Worm (Caenorhabditis elegans) whole organism, young adult: Measurements from ENCODE around the gene cest-2.3.

Source experiments
- B0336.3 ChIP-seq: fragments of 200-800 bp; sonication (Bioruptor generic); IDR thresholded peaks from 2 replicates; pipeline ENCODE4 v1.3.6; 2022; ENCODE audit warnings: missing genetic modification characterization, missing compliant biosample characterization
- C06A6.2 ChIP-seq: fragments of 200-800 bp; sonication (Bioruptor generic); conservative IDR thresholded peaks from 2 replicates; pipeline ENCODE4 v1.3.6; 2022; ENCODE audit warnings: missing genetic modification characterization, missing compliant biosample characterization
- C17E4.6 ChIP-seq: fragments of 200-800 bp; sonication (Bioruptor generic); IDR thresholded peaks from 2 replicates; pipeline ENCODE4 v1.3.6; 2022; ENCODE audit warnings: missing genetic modification reagents, missing genetic modification characterization, missing compliant biosample characterization
- F22D6.2 ChIP-seq: sonication (generic microtip); optimal IDR thresholded peaks from 2 replicates; lab custom pipeline; 2016; ENCODE audit warnings: mild to moderate bottlenecking, missing genetic modification characterization, missing compliant biosample characterization
- F23B12.7 ChIP-seq: sonication (generic microtip); optimal IDR thresholded peaks from 2 replicates; lab custom pipeline; 2017; ENCODE audit warnings: missing genetic modification characterization, mild to moderate bottlenecking, missing compliant biosample characterization, antibody characterized with exemption, moderate library complexity; ENCODE audit not compliant: insufficient read depth
- F33H1.4 ChIP-seq: fragments of 200-800 bp; sonication (Bioruptor generic); IDR thresholded peaks from 2 replicates; pipeline ENCODE4 v1.3.6; 2022; ENCODE audit warnings: missing genetic modification reagents, missing genetic modification characterization, missing compliant biosample characterization
- F39B2.1 ChIP-seq: fragments of 200-800 bp; sonication (Bioruptor generic); IDR thresholded peaks from 2 replicates; pipeline ENCODE4 v1.3.6; 2022; ENCODE audit warnings: missing genetic modification reagents, missing genetic modification characterization, missing compliant biosample characterization
- F49E8.2 ChIP-seq: sonication (generic microtip); optimal IDR thresholded peaks from 3 replicates; lab custom pipeline; 2017; ENCODE audit warnings: missing genetic modification characterization, mild to moderate bottlenecking, missing compliant biosample characterization, antibody characterized with exemption, moderate library complexity; ENCODE audit not compliant: insufficient read depth
- F55B11.4 ChIP-seq: sonication (generic microtip); optimal IDR thresholded peaks from 2 replicates; lab custom pipeline; 2016; ENCODE audit warnings: missing compliant biosample characterization, missing genetic modification characterization, borderline replicate concordance; ENCODE audit not compliant: insufficient read depth
- Y53G8AR.9 ChIP-seq: fragments of 200-800 bp; sonication (Bioruptor generic); conservative IDR thresholded peaks from 2 replicates; pipeline ENCODE4 v1.3.6; 2022; ENCODE audit warnings: missing genetic modification reagents, missing genetic modification characterization, missing compliant biosample characterization
- Y79H2A.3 ChIP-seq: fragments of 200-800 bp; sonication (Bioruptor generic); conservative IDR thresholded peaks from 2 replicates; pipeline ENCODE4 v1.3.6; 2022; ENCODE audit warnings: missing genetic modification reagents, missing genetic modification characterization, missing compliant biosample characterization
- ZK185.1 ChIP-seq: sonication (generic microtip); optimal IDR thresholded peaks from 2 replicates; lab custom pipeline; 2016; ENCODE audit warnings: mild to moderate bottlenecking, missing genetic modification characterization, missing compliant biosample characterization; ENCODE audit not compliant: poor library complexity, severe bottlenecking
- athp-1 ChIP-seq: sonication (generic microtip); optimal IDR thresholded peaks from 2 replicates; lab custom pipeline; 2017; ENCODE audit warnings: mild to moderate bottlenecking, missing genetic modification characterization, missing compliant biosample characterization
- attf-6 ChIP-seq: fragments of 200-800 bp; sonication (Bioruptor generic); IDR thresholded peaks from 2 replicates; pipeline ENCODE4 v1.3.6; 2022; ENCODE audit warnings: missing genetic modification reagents, missing genetic modification characterization, missing compliant biosample characterization
- bed-2 ChIP-seq: fragments of 200-800 bp; sonication (Bioruptor generic); IDR thresholded peaks from 2 replicates; pipeline ENCODE4 v1.3.6; 2022; ENCODE audit warnings: missing genetic modification reagents, missing genetic modification characterization, missing compliant biosample characterization
- ccch-3 ChIP-seq: fragments of 200-800 bp; sonication (Bioruptor generic); optimal IDR thresholded peaks from 2 replicates; lab custom pipeline; 2018; ENCODE audit warnings: mild to moderate bottlenecking, missing genetic modification characterization, missing compliant biosample characterization
- cebp-1 ChIP-seq, 2 experiments: fragments of 200-800 bp in 1 of 2; sonication (Bioruptor generic) in 1 of 2; sonication (generic microtip) in 1 of 2; IDR thresholded peaks in 1 of 2; optimal IDR thresholded peaks in 1 of 2; 2 replicates each; pipeline versions ENCODE4 v1.3.6 to Lab custom; 2017 to 2022; ENCODE audit warnings: missing compliant biosample characterization in 2 of 2, missing genetic modification characterization in 2 of 2, mild to moderate bottlenecking in 1 of 2, missing genetic modification reagents in 1 of 2, moderate library complexity in 1 of 2
- ceh-40 ChIP-seq: fragments of 200-800 bp; sonication (Bioruptor generic); IDR thresholded peaks from 2 replicates; pipeline ENCODE4 v1.3.6; 2022; ENCODE audit warnings: missing genetic modification characterization, missing compliant biosample characterization
- ceh-58 ChIP-seq: fragments of 200-800 bp; sonication (Bioruptor generic); IDR thresholded peaks from 2 replicates; pipeline ENCODE4 v1.3.6; 2022; ENCODE audit warnings: missing genetic modification characterization, missing compliant biosample characterization
- ceh-91 ChIP-seq: fragments of 200-800 bp; sonication (Bioruptor generic); IDR thresholded peaks from 2 replicates; pipeline ENCODE4 v1.3.6; 2022; ENCODE audit warnings: missing genetic modification reagents, missing genetic modification characterization, missing compliant biosample characterization
- dpl-1 ChIP-seq: fragments of 150-350 bp; optimal IDR thresholded peaks from 2 replicates; lab custom pipeline; 2014; ENCODE audit warnings: missing biosample characterization, missing genetic modification reagents, missing genetic modification characterization
- efl-1 ChIP-seq: fragments of 150-350 bp; optimal IDR thresholded peaks from 2 replicates; lab custom pipeline; 2014; ENCODE audit warnings: missing biosample characterization, missing genetic modification reagents, missing genetic modification characterization
- ekl-4 ChIP-seq: fragments of 200-800 bp; sonication (Bioruptor generic); IDR thresholded peaks from 2 replicates; pipeline ENCODE4 v1.3.6; 2022; ENCODE audit warnings: missing genetic modification reagents, missing genetic modification characterization, missing compliant biosample characterization
- him-1 ChIP-seq: sonication (generic microtip); optimal IDR thresholded peaks from 2 replicates; lab custom pipeline; 2016; ENCODE audit warnings: missing genotype, missing genetic modification reagents, missing genetic modification characterization, missing compliant biosample characterization
- hmg-1.2 ChIP-seq: fragments of 200-800 bp; sonication (Bioruptor generic); IDR thresholded peaks from 2 replicates; pipeline ENCODE4 v1.3.6; 2022; ENCODE audit warnings: missing genetic modification reagents, missing genetic modification characterization, missing compliant biosample characterization
- hsf-1 ChIP-seq: fragments of 200-800 bp; sonication (Bioruptor generic); IDR thresholded peaks from 2 replicates; pipeline ENCODE4 v1.3.6; 2022; ENCODE audit warnings: missing genetic modification reagents, missing genetic modification characterization, missing compliant biosample characterization
- let-607 ChIP-seq, 2 experiments: fragments of 200-800 bp in 1 of 2; sonication (Bioruptor generic) in 1 of 2; sonication (generic microtip) in 1 of 2; optimal IDR thresholded peaks; 2 replicates each; lab custom pipeline; 2016 to 2018; ENCODE audit warnings: mild to moderate bottlenecking in 2 of 2, missing compliant biosample characterization in 2 of 2, missing genetic modification characterization in 2 of 2, moderate library complexity in 2 of 2, missing genotype in 1 of 2
- lin-54 ChIP-seq: fragments of 200-800 bp; sonication (Bioruptor generic); optimal IDR thresholded peaks from 2 replicates; lab custom pipeline; 2018; ENCODE audit warnings: mild to moderate bottlenecking, missing genetic modification characterization, missing compliant biosample characterization
- lsl-1 ChIP-seq: fragments of 200-800 bp; sonication (Bioruptor generic); optimal IDR thresholded peaks from 2 replicates; lab custom pipeline; 2018; ENCODE audit warnings: mild to moderate bottlenecking, missing genetic modification characterization, moderate library complexity, missing compliant biosample characterization
- madf-6 ChIP-seq: fragments of 200-800 bp; sonication (Bioruptor generic); IDR thresholded peaks from 2 replicates; pipeline ENCODE4 v1.3.6; 2022; ENCODE audit warnings: missing genetic modification reagents, missing genetic modification characterization, missing compliant biosample characterization
- mcd-1 ChIP-seq: fragments of 200-800 bp; sonication (Bioruptor generic); IDR thresholded peaks from 2 replicates; pipeline ENCODE4 v1.3.6; 2022; ENCODE audit warnings: missing genetic modification reagents, missing genetic modification characterization, missing compliant biosample characterization
- mes-4 ChIP-seq: sonication (generic microtip); optimal IDR thresholded peaks from 2 replicates; lab custom pipeline; 2016; ENCODE audit warnings: missing genotype, missing genetic modification characterization, missing compliant biosample characterization
- nfya-2 ChIP-seq: fragments of 200-800 bp; sonication (Bioruptor generic); IDR thresholded peaks from 2 replicates; pipeline ENCODE4 v1.3.6; 2022; ENCODE audit warnings: missing genetic modification reagents, missing genetic modification characterization, missing compliant biosample characterization
- nhr-120 ChIP-seq: fragments of 200-800 bp; sonication (Bioruptor generic); IDR thresholded peaks from 2 replicates; pipeline ENCODE4 v1.3.6; 2022; ENCODE audit warnings: missing genetic modification characterization, missing compliant biosample characterization
- nhr-179 ChIP-seq: sonication (generic microtip); optimal IDR thresholded peaks from 2 replicates; lab custom pipeline; 2016; ENCODE audit warnings: mild to moderate bottlenecking, missing genetic modification characterization, missing compliant biosample characterization
- nhr-80 ChIP-seq: sonication (generic microtip); optimal IDR thresholded peaks from 2 replicates; lab custom pipeline; 2016; ENCODE audit warnings: missing genetic modification characterization, missing compliant biosample characterization
- rcor-1 ChIP-seq: fragments of 200-800 bp; sonication (Bioruptor generic); IDR thresholded peaks from 2 replicates; pipeline ENCODE4 v1.3.6; 2022; ENCODE audit warnings: missing genetic modification reagents, missing genetic modification characterization, missing compliant biosample characterization
- rpc-1 ChIP-seq, 2 experiments: fragments of 150-350 bp in 1 of 2; sonication (generic microtip) in 1 of 2; optimal IDR thresholded peaks; 2 replicates each; lab custom pipeline; 2014 to 2018; ENCODE audit warnings: missing biosample characterization in 1 of 2, missing genetic modification characterization in 1 of 2, missing genetic modification reagents in 1 of 2, missing genotype in 1 of 2
- snpc-1.3 ChIP-seq: sonication (generic microtip); optimal IDR thresholded peaks from 2 replicates; lab custom pipeline; 2017; ENCODE audit warnings: missing genetic modification characterization, mild to moderate bottlenecking, missing compliant biosample characterization, antibody characterized with exemption, moderate library complexity, missing genotype, missing genetic modification reagents; ENCODE audit not compliant: insufficient read depth
- snpc-3.4 ChIP-seq: sonication (generic microtip); optimal IDR thresholded peaks from 2 replicates; lab custom pipeline; 2017; ENCODE audit warnings: missing genetic modification characterization, mild to moderate bottlenecking, missing compliant biosample characterization, antibody characterized with exemption, moderate library complexity, missing genotype, missing genetic modification reagents
- sptf-2 ChIP-seq: fragments of 200-800 bp; sonication (Bioruptor generic); optimal IDR thresholded peaks from 2 replicates; lab custom pipeline; 2018; ENCODE audit warnings: mild to moderate bottlenecking, missing genetic modification characterization, missing compliant biosample characterization
- unc-130 ChIP-seq: sonication (generic microtip); optimal IDR thresholded peaks from 2 replicates; lab custom pipeline; 2016; ENCODE audit warnings: missing genetic modification reagents, missing genetic modification characterization, missing compliant biosample characterization
- ztf-18 ChIP-seq: sonication (generic microtip); optimal IDR thresholded peaks from 2 replicates; lab custom pipeline; 2016; ENCODE audit warnings: missing genotype, mild to moderate bottlenecking, missing genetic modification characterization, missing compliant biosample characterization
- ztf-22 ChIP-seq: fragments of 200-800 bp; sonication (Bioruptor generic); optimal IDR thresholded peaks from 2 replicates; lab custom pipeline; 2018; ENCODE audit warnings: mild to moderate bottlenecking, missing genetic modification characterization, moderate library complexity, missing compliant biosample characterization
- ztf-3 ChIP-seq: fragments of 200-800 bp; sonication (Bioruptor generic); optimal IDR thresholded peaks from 2 replicates; lab custom pipeline; 2018; ENCODE audit warnings: mild to moderate bottlenecking, missing genetic modification characterization, missing compliant biosample characterization

Gene cest-2.3

DNA sequence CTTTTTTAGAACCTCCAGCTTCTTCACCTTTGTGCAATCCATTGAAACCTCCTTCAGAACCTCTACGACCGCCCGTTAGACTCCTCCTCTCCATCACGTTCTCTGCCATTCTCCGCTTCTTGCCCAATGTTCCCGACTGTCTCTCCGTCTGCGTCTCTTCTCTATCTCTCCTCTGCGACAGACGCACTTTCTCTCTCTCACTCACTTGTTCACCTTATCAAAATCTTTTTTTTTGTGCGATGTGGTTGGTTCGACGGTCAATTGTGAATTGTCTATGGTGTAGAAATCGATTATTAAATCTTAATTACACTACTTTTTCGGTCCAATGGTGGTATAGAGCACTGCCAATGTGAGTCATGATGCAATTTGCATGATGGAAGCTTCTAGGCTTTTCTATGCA is 10.7 kb upstream of the cest-2.3 start, which contains the start of gene atfs-1 (continued):
- TF ChIP-seq ceh-58 (GFP tag; lab: Robert Waterston, UW) (no peak), nhr-120 (GFP tag; lab: Robert Waterston, UW) (no peak), F23B12.7 (tag; lab: Kevin White, UChicago) (no peak), attf-6 (no peak), ztf-22 (GFP tag; lab: Kevin White, UChicago) (no peak), C06A6.2 (GFP tag; lab: Robert Waterston, UW) (no peak), nhr-80 (peak; percentile 97), Y79H2A.3 (GFP tag; lab: Robert Waterston, UW) (no peak), ZK185.1 (tag; lab: Kevin White, UChicago) (peak; percentile 31), ceh-40 (GFP tag; lab: Robert Waterston, UW) (no peak), F55B11.4 (tag; lab: Kevin White, UChicago) (no peak), bed-2 (0 out of 2 replicates have a peak, but pooled peaks have one; percentile 44), unc-130 (GFP tag; lab: Kevin White, UChicago) (no peak), mcd-1 (peak; percentile 41), snpc-3.4 (tag; lab: Kevin White, UChicago) (no peak), F39B2.1 (no peak), nhr-179 (tag; lab: Kevin White, UChicago) (no peak), rpc-1 (optimal IDR thresholded peaks at IDR 0.05; lab: Kevin White, UChicago) (no peak), rpc-1 (tag; optimal IDR thresholded peaks at IDR 0.05; lab: Kevin White, UChicago) (no peak), ztf-18 (tag; lab: Kevin White, UChicago) (peak; percentile 75), Y53G8AR.9 (GFP tag; lab: Robert Waterston, UW) (0 out of 2 replicates have a peak, but pooled peaks have one; percentile 27), cebp-1 (GFP tag; IDR thresholded peaks at IDR 0.05; lab: Robert Waterston, UW) (peak; percentile 58; the same call in 1 of the 2 replicates), cebp-1 (tag; optimal IDR thresholded peaks at IDR 0.05; lab: Kevin White, UChicago) (peak; percentile 79), rcor-1 (GFP tag; lab: Robert Waterston, UW) (peak; percentile 51; the same call in 1 of the 2 replicates), nfya-2 (no peak), F22D6.2 (tag; lab: Kevin White, UChicago) (no peak), let-607 (tag; optimal IDR thresholded peaks at IDR 0.05; lab: Kevin White, UChicago) (no peak), ztf-3 (GFP tag; lab: Kevin White, UChicago) (no peak), F49E8.2 (tag; lab: Kevin White, UChicago) (no peak), hsf-1 (GFP tag; lab: Robert Waterston, UW) (0 out of 2 replicates have a peak, but pooled peaks have one; percentile 34), hmg-1.2 (GFP tag; lab: Robert Waterston, UW) (peak; percentile 88)

DNA sequence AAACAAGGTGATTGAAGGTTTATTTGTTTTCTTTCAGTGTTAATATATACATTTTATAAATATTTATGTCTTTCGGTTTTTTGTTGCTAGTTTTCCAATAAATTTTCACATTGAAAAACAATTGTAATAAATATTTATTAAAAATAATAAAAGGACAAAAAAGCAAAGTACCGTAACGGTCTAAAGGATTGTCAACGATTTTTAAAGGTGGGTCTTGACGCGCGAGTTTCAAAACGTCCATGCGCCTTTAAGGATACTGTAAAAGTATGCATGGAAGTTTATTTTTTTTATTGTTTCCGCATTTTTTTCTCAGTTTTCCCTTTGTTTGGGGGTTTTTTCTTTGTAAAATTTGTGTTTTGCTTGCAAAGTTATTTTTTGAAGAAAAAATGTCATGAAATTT is 10.1 kb upstream of the cest-2.3 start:
- TF ChIP-seq dpl-1, result peak; percentile 18
- TF ChIP-seq F33H1.4, result peak; percentile 95
- TF ChIP-seq sptf-2, result no peak
- TF ChIP-seq snpc-3.4 (tag; lab: Kevin White, UChicago), result peak; percentile 21
- TF ChIP-seq athp-1 (tag; lab: Kevin White, UChicago), result peak; percentile 3
- peak; percentile 43 for TF ChIP-seq snpc-1.3
- peak; percentile 94 for TF ChIP-seq madf-6
- TF ChIP-seq Y53G8AR.9 (GFP tag; lab: Robert Waterston, UW), result 0 out of 2 replicates have a peak, but pooled peaks have one; percentile 17
- TF ChIP-seq him-1 (tag; lab: Kevin White, UChicago), result peak; percentile 69
- TF ChIP-seq unc-130 (GFP tag; lab: Kevin White, UChicago), result no peak
- no peak for TF ChIP-seq C06A6.2 (GFP tag; lab: Robert Waterston, UW)
- peak; percentile 14 for TF ChIP-seq efl-1
- TF ChIP-seq lin-54 (GFP tag; lab: Kevin White, UChicago), result peak; percentile 38
- TF ChIP-seq C17E4.6 (GFP tag; lab: Robert Waterston, UW), result no peak
- peak; percentile 65 for TF ChIP-seq ceh-91 (GFP tag; lab: Robert Waterston, UW)
- TF ChIP-seq ccch-3 (GFP tag; lab: Kevin White, UChicago), result no peak
- TF ChIP-seq ekl-4 (GFP tag; lab: Robert Waterston, UW), result 0 out of 2 replicates have a peak, but pooled peaks have one; percentile 21
- no peak for TF ChIP-seq mes-4 (tag; lab: Kevin White, UChicago)
- TF ChIP-seq lsl-1 (GFP tag; lab: Kevin White, UChicago), result peak; percentile 96
- peak; percentile 42 for TF ChIP-seq F49E8.2 (tag; lab: Kevin White, UChicago)
- TF ChIP-seq B0336.3 (GFP tag; lab: Robert Waterston, UW), result no peak; the same call in 1 of the 2 replicates
